Worm (Caenorhabditis elegans) whole organism, L4/young adult: ENCODE measurements around the gene npr-32.

ENCODE experiments used
- W03F9.2 ChIP-seq: fragments of 150-350 bp; optimal IDR thresholded peaks from 2 replicates; lab custom pipeline; 2014; ENCODE audit warnings: missing biosample characterization, missing genetic modification characterization
- dao-5 ChIP-seq: sonication (generic microtip); optimal IDR thresholded peaks from 2 replicates; lab custom pipeline; 2016; ENCODE audit warnings: missing genotype, missing genetic modification characterization, moderate library complexity, missing compliant biosample characterization
- him-1 ChIP-seq: sonication (generic microtip); optimal IDR thresholded peaks from 2 replicates; lab custom pipeline; 2016; ENCODE audit warnings: missing genotype, missing genetic modification reagents, missing genetic modification characterization, missing compliant biosample characterization

npr-32 gene

DNA sequence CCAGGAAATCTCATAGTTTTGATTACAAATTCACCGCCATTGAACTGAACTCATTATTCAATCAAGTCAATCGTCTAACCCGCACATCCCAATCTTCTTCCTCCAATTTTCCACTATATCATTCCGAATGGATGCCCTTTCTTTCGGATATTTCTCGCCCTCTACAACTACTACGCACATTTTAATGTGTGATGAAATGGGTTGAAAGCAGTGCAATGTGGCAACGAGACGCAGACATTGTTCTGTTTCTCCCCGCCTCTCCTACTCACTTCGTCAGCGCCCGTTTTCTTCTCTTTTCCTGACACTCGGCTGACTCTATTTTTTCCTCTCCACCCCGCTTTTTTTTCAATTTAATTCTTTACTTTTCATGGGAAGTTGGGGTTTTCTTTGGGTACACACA lies 37.8 kb upstream of the npr-32 start:
- TF ChIP-seq dao-5 (tag; lab: Kevin White, UChicago) (no peak), W03F9.2 (tag; lab: Kevin White, UChicago) (peak; percentile 12)

DNA sequence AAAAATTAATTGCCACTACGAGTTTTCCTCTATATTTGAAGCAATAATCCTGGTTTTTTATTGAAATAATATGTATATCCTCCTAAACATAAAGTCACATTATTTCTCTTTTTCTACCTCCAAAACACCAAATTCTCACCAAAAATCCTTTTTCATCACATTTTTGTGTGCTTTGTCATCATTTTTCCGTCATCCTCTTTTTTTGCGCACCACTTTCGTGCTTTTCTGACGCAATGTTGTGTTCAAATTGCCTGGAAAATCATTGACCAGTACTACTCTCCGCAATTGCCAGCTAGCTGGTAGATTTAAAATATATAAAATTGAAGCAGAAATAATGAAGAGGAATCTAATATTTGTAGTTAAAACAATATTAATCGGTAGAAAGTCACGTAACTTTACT lies 37.2 kb upstream of the npr-32 start:
- TF ChIP-seq him-1 (tag; lab: Kevin White, UChicago) (no peak), dao-5 (tag; lab: Kevin White, UChicago) (no peak), W03F9.2 (tag; lab: Kevin White, UChicago) (no peak)

DNA sequence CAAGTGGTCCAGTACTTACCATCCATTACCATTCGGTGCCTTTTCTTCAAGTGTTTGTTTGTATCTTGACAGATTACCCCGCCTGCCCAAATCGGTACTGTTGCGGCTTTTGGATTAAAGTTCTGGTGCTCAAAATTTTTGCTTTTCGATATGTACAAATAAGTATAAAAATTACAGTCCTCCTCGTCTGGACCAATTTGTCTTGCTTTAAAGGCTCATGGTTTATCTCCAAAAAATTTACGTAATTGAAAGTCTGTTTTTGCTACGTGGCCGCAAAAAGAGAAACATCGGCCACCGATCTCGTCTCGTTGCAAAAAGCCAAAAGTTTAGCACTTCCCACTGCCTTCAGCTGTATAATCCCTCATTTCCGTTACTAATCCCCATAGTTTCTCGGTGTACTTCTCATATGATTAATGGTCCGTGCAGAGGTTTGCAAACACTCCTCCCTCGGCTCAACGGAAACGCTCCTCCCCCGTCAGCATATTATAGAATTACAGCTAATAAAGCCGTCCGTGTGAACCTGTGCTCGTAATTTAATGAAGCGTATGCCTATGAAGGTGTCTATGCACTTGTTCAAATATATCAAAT lies 36.5 kb upstream of the npr-32 start:
- TF ChIP-seq dao-5 (tag; lab: Kevin White, UChicago) (no peak), W03F9.2 (tag; lab: Kevin White, UChicago) (no peak), him-1 (tag; lab: Kevin White, UChicago) (no peak)

DNA sequence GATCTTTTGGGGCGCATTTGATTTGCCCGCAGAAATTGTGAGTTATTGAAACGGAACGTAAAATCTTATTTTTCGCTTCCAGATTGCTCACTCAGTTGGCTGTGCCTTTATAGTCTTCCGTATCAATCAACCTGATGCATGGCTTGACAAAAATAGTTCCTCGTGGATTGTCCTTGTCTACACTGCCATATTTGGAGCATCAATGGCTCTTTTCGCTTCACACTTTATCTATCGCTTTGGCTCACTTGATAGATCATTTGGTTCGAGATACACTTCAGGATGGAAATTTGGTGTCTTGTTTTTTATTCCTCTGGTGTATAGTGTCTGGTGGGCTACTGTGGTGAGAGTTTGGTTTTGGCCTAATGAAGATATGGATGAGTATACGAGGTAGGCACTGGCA lies 34.9 kb upstream of the npr-32 start:
- no peak for TF ChIP-seq him-1 (tag; lab: Kevin White, UChicago)

DNA sequence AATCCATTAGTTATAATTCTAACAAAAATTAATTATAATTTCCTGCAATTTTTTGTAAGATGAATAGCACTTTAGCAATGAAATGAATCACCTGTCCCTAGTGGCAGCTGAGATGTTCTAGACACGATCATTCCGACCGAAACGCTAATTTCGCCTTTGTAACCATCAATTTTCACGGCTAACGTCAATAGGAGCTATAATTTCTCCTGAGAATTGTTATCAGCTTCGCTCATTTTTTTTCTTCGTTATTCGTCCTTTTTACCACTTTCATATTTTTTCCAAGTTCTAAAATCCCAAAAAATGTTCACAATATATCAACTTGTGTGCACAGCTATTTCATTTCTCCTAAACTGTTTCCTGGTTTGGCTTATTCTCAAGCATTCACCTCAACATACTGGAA lies 34.4 kb upstream of the npr-32 start, which contains the start of gene str-187:
TSS of gene str-187 (plus strand) at position 301 of the 400 bp plus-strand sequence.
- no peak for TF ChIP-seq dao-5 (tag; lab: Kevin White, UChicago)
- no peak for TF ChIP-seq W03F9.2 (tag; lab: Kevin White, UChicago)
- TF ChIP-seq him-1 (tag; lab: Kevin White, UChicago) = no peak

DNA sequence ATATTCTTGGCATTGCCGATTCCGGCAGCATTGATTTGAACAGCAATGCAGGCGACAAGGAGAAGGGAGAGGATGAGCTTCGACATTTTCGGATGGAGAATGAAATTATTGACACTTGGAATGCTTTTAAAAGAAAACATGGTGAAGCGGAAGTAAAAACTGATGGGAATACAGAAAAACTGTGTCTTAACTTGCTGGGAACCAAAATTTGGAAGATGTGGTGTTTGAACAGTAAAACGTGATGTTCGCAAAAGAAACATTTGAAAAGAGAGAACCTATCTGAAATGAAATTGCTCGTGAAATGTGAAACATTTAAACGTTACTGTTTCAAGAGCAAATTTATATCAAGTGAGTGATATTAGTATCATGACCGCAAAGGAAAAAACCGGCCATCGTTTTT lies 33.9 kb upstream of the npr-32 start, which contains the start of gene F26D10.13:
TSS of gene F26D10.13 (minus strand) at position 101 of the 400 bp plus-strand sequence.
- TF ChIP-seq dao-5 (tag; lab: Kevin White, UChicago) (no peak), W03F9.2 (tag; lab: Kevin White, UChicago) (no peak), him-1 (tag; lab: Kevin White, UChicago) (no peak)

DNA sequence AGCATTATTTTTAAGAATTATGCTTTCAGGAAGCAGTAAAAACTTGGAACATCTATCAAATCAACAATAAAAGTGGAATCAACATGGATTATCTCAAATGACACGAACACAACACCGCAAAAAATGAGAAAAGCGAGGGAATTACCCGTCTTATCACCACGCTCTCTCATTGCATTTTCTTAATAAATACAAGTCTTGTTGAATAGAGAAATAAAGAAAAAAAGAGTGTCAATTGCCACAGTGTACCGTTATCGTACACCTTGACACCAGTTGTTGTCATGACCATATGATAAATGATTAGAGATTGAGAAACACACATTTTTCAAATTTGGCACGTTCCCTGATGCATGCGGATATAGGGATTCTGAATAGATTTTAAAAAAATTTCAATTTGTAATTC lies 32.9 kb upstream of the npr-32 start:
- TF ChIP-seq him-1 (tag; lab: Kevin White, UChicago) = no peak
- TF ChIP-seq dao-5 (tag; lab: Kevin White, UChicago) = no peak
- no peak for TF ChIP-seq W03F9.2 (tag; lab: Kevin White, UChicago)

DNA sequence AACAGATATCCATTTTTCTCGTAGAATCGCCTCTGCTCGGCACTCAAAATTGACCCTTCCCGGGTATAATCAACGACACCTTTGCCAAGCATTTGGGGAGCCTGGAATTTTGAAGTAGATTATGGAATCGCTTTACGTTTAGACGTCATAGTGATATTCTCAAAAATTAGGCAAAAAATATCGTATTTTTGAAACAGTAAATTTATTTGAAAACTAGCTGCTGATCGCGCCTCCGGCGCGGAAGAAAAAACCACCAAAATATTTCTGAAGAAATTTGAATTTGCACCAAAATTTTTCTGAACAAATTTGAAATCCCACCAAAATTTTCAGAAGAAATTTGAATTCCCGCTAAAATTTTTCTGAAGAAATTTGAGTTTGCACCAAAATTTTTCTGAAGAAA lies 31.5 kb upstream of the npr-32 start, which contains the start of gene ZK550.6:
TSS of gene ZK550.6 (minus strand) at position 101 of the 400 bp plus-strand sequence.
- TF ChIP-seq W03F9.2 (tag; lab: Kevin White, UChicago) = no peak
- TF ChIP-seq him-1 (tag; lab: Kevin White, UChicago) = no peak
- no peak for TF ChIP-seq dao-5 (tag; lab: Kevin White, UChicago)

DNA sequence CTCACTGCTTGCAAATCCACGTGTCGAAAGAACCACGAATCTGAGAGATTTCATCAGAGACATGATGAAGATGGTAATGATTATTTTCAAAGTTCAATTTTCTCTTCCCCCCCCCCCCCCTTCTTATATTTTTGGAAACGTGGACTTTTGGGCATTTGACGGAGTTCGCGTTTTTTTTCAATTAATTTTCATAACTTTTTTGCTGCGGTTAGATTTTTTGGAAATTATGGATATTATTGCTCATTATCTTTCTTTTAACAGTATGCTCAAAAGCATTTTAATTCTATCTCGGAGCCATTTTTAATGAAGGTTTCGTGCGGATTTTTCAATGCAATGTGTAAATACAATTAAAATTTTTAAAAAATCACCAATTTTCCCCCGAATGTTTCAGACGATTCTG lies 28.5 kb upstream of the npr-32 start, which contains the start of gene phyh-1:
TSS of gene phyh-1 (minus strand) at position 101 of the 400 bp plus-strand sequence.
- TF ChIP-seq W03F9.2 (tag; lab: Kevin White, UChicago) = no peak
- TF ChIP-seq him-1 (tag; lab: Kevin White, UChicago) = no peak
- no peak for TF ChIP-seq dao-5 (tag; lab: Kevin White, UChicago)

DNA sequence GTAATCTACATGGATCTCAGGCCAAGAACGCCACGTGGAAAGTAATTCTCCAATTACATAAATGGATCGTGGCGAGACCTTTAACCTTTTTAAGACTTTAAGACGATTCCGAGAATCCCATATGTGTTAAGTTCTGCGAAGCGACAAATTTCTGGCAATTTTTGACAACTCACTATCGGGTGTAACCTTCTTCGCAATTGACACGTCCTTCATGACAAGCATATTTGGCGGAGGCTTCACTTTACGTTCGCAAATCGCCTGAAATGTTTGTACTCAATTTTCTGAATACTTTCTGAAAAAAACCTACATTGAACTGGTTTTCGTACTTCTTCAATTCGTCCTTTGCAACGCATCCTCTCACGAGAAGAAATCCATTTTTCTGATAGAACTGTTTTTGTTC lies 28.0 kb upstream of the npr-32 start:
- TF ChIP-seq dao-5 (tag; lab: Kevin White, UChicago) (no peak), W03F9.2 (tag; lab: Kevin White, UChicago) (no peak), him-1 (tag; lab: Kevin White, UChicago) (no peak)

DNA sequence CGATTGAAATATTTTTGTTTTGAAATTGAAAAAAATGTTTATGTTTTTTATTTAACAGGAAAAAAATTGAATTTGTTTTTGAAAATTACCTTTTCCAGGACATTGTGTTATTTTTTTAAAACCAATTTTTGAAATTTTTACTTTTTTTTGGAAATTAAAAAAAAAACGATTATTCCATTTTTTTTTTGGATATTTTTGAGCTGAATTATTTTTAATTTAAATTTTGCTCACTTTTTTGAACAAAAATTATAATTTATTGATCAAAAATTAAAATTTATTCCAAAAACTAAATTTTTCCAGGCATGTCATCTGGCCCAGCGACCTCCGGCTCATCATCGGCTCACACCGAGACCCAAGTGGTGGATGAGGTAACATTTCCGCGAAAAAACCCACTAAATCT lies 24.1 kb upstream of the npr-32 start, which contains the start of gene gtf-2E1:
TSS of gene gtf-2E1 (plus strand) at position 301 of the 400 bp plus-strand sequence.
- no peak for TF ChIP-seq dao-5 (tag; lab: Kevin White, UChicago)
- no peak for TF ChIP-seq him-1 (tag; lab: Kevin White, UChicago)
- TF ChIP-seq W03F9.2 (tag; lab: Kevin White, UChicago) = no peak

DNA sequence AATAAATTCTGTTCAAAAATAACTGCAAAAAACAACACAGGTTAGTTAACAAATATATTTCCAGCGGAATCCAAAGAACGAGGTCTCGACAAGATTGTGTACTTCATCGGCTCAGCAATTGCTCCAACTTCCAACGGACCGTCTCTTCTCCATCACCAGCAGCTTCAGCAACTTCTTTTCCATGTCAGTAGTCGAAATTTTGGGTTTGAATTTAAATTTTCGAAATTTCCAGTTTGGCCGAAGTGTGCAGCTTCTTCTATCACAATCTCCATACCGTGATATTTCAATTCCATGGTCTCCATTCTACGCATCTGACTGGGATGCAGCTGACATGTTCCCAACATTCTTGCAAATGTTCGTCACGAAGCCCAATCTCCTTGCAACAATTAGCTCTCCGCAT lies 22.6 kb upstream of the npr-32 start:
- TF ChIP-seq W03F9.2 (tag; lab: Kevin White, UChicago) = no peak
- no peak for TF ChIP-seq him-1 (tag; lab: Kevin White, UChicago)
- TF ChIP-seq dao-5 (tag; lab: Kevin White, UChicago) = no peak

DNA sequence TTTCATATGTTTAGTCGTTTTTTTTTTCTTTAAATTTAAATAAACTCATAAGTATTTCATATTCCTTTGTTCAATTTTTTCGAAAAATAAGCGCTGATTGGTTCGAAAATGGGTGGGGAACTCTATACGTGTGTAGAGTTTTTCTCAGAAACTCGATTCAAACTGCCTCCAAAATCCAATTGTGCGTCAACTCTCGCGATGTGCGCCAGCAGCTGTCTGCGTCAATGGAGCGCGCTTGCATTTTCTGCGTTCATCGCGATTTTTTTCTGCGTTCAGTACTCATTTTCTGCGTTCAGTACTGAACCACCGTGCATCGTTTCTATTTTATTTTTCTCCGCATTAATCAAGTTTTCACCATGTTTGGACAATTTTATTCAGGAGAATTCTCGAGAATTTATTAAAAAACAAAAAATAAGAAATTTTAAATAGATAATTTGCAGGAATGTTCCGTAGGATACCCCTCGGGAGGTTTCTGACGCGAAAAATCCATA lies 18.9 kb upstream of the npr-32 start, which contains the start of gene eelo-2:
TSS of gene eelo-2 (plus strand) at position 441 of the 491 bp plus-strand sequence.
- TF ChIP-seq him-1 (tag; lab: Kevin White, UChicago) (peak; percentile 82), W03F9.2 (tag; lab: Kevin White, UChicago) (peak; percentile 98), dao-5 (tag; lab: Kevin White, UChicago) (no peak)

DNA sequence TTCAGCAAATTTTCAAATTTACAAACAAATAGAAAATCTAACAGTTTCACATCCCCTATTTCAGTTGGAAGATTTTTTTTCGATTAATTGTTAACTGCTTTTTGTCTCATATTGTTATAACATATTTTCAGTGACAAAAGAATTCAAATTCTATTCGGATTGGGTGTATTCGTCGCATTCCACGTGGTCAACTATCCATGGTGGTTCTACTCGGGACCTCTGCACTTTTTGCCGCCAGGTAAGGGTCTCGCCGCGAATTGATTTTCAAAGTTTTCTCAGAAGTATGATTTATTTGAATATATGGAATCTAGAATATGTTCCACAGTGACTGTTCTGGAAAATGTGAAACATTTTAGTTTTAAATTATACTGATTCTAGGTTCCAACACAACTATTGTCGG lies 17.7 kb upstream of the npr-32 start:
- no peak for TF ChIP-seq dao-5 (tag; lab: Kevin White, UChicago)
- TF ChIP-seq W03F9.2 (tag; lab: Kevin White, UChicago) = no peak
- TF ChIP-seq him-1 (tag; lab: Kevin White, UChicago) = no peak
